Fruit fly (Drosophila melanogaster): Measurements from ENCODE around the gene lost.

Gene lost

DNA sequence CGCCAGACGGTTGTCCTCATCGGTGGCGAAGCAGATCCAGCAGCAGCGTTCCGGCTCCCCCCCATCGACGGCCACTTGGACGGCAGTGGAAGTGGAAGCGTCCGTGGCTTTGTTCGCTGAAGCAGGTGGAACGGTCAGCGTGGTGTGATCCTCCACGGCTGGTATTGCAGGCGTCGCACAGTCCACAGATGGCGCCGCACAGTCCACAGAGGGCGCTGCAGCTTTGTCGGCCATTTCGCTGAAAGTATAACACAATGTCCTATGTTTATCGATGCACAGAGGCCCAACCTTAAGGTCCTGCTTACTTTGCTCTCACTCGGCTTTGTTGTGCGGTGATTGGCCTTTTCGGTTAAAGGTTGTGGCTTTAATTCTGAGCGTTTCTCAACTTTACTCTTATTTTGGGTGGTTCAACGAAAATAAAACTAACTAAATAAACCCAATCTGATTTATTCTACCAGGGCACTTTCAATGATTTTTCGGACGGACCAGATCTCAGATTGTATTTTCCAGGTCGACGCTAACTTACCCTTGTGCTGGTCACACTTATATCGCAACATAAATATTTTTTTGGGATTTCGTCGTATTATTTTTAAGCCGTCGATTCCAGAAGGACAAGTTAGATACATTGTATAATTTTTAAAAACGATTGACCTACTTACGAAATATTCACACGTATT lies 5.3 kb upstream of the lost start, which contains the start of gene CG9855 (continued):
- TF ChIP-seq croc (GFP tag; conservative IDR thresholded peaks at IDR 0.05) (no peak), CG1603 (tag; optimal IDR thresholded peaks at IDR 0.05) (peak; percentile 63), CG3847 (GFP tag; IDR thresholded peaks at IDR 0.05) (peak; percentile 16; the same call in 1 of the 2 replicates), CG12942 (GFP tag; optimal IDR thresholded peaks at IDR 0.05) (no peak), B-H1 (GFP tag; IDR thresholded peaks at IDR 0.05) (no peak), gsb-n (tag; optimal IDR thresholded peaks at IDR 0.05) (no peak), salm (tag; optimal IDR thresholded peaks at IDR 0.05) (no peak), cg (GFP tag; optimal IDR thresholded peaks at IDR 0.05) (no peak), CG33213 (GFP tag; optimal IDR thresholded peaks at IDR 0.05) (peak; percentile 83), ase (GFP tag; IDR thresholded peaks at IDR 0.05) (0 out of 3 replicates have a peak, but pooled peaks have one; percentile 5), CG18262 (tag; optimal IDR thresholded peaks at IDR 0.05) (no peak), CG7928 (GFP tag; optimal IDR thresholded peaks at IDR 0.05) (peak; percentile 66), Hand (GFP tag; optimal IDR thresholded peaks at IDR 0.05) (no peak), CG13775 (GFP tag; optimal IDR thresholded peaks at IDR 0.05) (no peak), CG2712 (tag; optimal IDR thresholded peaks at IDR 0.05) (peak; percentile 32), MESR4 (GFP tag; optimal IDR thresholded peaks at IDR 0.05) (peak; percentile 75), Opbp (GFP tag; IDR thresholded peaks at IDR 0.05; ENCODE audit: partially characterized antibody) (0 out of 3 replicates have a peak, but pooled peaks have one; percentile 13), unpg (GFP tag; optimal IDR thresholded peaks at IDR 0.05) (no peak), sens-2 (GFP tag; IDR thresholded peaks at IDR 0.05) (no peak), CG15696 (tag; optimal IDR thresholded peaks at IDR 0.05) (no peak), CG34224 (GFP tag; IDR thresholded peaks at IDR 0.05; ENCODE audit: partially characterized antibody) (0 out of 3 replicates have a peak, but pooled peaks have one; percentile 33), Hsf (GFP tag; optimal IDR thresholded peaks at IDR 0.05) (no peak), Dp (GFP tag; optimal IDR thresholded peaks at IDR 0.05) (peak; percentile 43), CG42726 (GFP tag; IDR thresholded peaks at IDR 0.05; ENCODE audit: partially characterized antibody) (peak; percentile 24; the same call in 1 of the 2 replicates), ci (GFP tag; IDR thresholded peaks at IDR 0.05) (no peak), CG14050 (GFP tag; IDR thresholded peaks at IDR 0.05) (no peak), nmo (GFP tag; optimal IDR thresholded peaks at IDR 0.05) (peak; percentile 39), Dref (GFP tag; IDR thresholded peaks at IDR 0.05) (peak; percentile 41; the same call in 1 of the 2 replicates), CG6765 (GFP tag; optimal IDR thresholded peaks at IDR 0.05) (no peak), unc-4 (GFP tag; IDR thresholded peaks at IDR 0.05; ENCODE audit: partially characterized antibody) (no peak), gfzf (GFP tag; optimal IDR thresholded peaks at IDR 0.05) (peak; percentile 94), sug (tag; optimal IDR thresholded peaks at IDR 0.05) (peak; percentile 15), Dll (GFP tag; IDR thresholded peaks at IDR 0.05; ENCODE audit: partially characterized antibody) (0 out of 4 replicates have a peak, but pooled peaks have one; percentile 41), E2f2 (GFP tag; IDR thresholded peaks at IDR 0.05) (peak; percentile 50), MBD-R2 (GFP tag; IDR thresholded peaks at IDR 0.05) (peak; percentile 78), BtbVII (GFP tag; optimal IDR thresholded peaks at IDR 0.05) (no peak), CG10321 (GFP tag; IDR thresholded peaks at IDR 0.05) (no peak), CG3407 (GFP tag; optimal IDR thresholded peaks at IDR 0.05) (no peak), CG9932 (GFP tag; IDR thresholded peaks at IDR 0.05) (no peak), NK7.1 (GFP tag; optimal IDR thresholded peaks at IDR 0.05) (no peak), CG8924 (tag; optimal IDR thresholded peaks at IDR 0.05) (peak; percentile 39), danr (GFP tag; IDR thresholded peaks at IDR 0.05) (no peak), shn (GFP tag; optimal IDR thresholded peaks at IDR 0.05) (no peak), stwl (tag; optimal IDR thresholded peaks at IDR 0.05) (peak; percentile 81), Lhr (GFP tag; optimal IDR thresholded peaks at IDR 0.05) (peak; percentile 58), Sry-δ (GFP tag; optimal IDR thresholded peaks at IDR 0.05) (peak; percentile 40), CG17802 (tag; optimal IDR thresholded peaks at IDR 0.05) (no peak), Hr3 (GFP tag; optimal IDR thresholded peaks at IDR 0.05) (peak; percentile 16), Nf-YC (tag; optimal IDR thresholded peaks at IDR 0.05) (peak; percentile 18)

All from whole organism, embryonic.